Worm (Caenorhabditis elegans) whole organism, late embryonic: ENCODE data around the gene T02H6.1.

ENCODE experiments used
- C08G9.2 ChIP-seq: sonication (generic microtip); optimal IDR thresholded peaks from 2 replicates; lab custom pipeline; 2016; ENCODE audit warnings: mild to moderate bottlenecking, missing genetic modification characterization, moderate library complexity, missing compliant biosample characterization
- F13H6.1 ChIP-seq: sonication (generic microtip); optimal IDR thresholded peaks from 2 replicates; lab custom pipeline; 2016; ENCODE audit warnings: missing genetic modification characterization, missing compliant biosample characterization
- ceh-22 ChIP-seq: sonication (generic microtip); optimal IDR thresholded peaks from 2 replicates; lab custom pipeline; 2017; ENCODE audit warnings: missing biosample characterization, missing genetic modification characterization
- fkh-10 ChIP-seq: fragments of 150-350 bp; optimal IDR thresholded peaks from 2 replicates; lab custom pipeline; 2014; ENCODE audit warnings: missing biosample characterization, missing genetic modification reagents, missing genetic modification characterization
- hlh-6 ChIP-seq: sonication (generic microtip); optimal IDR thresholded peaks from 2 replicates; lab custom pipeline; 2016; ENCODE audit warnings: missing genotype, missing genetic modification characterization, missing compliant biosample characterization
- hlh-8 ChIP-seq: sonication (generic microtip); optimal IDR thresholded peaks from 2 replicates; lab custom pipeline; 2016; ENCODE audit warnings: missing genotype, missing genetic modification characterization, missing compliant biosample characterization
- pros-1 ChIP-seq: fragments of 150-350 bp; optimal IDR thresholded peaks from 2 replicates; lab custom pipeline; 2014; ENCODE audit warnings: missing biosample characterization, missing genetic modification reagents, missing genetic modification characterization

- TF ChIP-seq hlh-8 (tag; lab: Kevin White, UChicago) (no peak), ceh-22 (tag; lab: Kevin White, UChicago) (no peak), pros-1 (no peak), C08G9.2 (tag; lab: Kevin White, UChicago) (no peak), F13H6.1 (tag; lab: Kevin White, UChicago) (no peak), hlh-6 (tag; lab: Kevin White, UChicago) (no peak), fkh-10 (GFP tag; lab: Kevin White, UChicago) (no peak)
Observed at ce11 chrII:661696-662095, 47.5 kb upstream of the T02H6.1 start, which contains the start of gene sri-45.
